Fruit fly (Drosophila melanogaster): ENCODE measurements around the gene CG43703.

- no peak for TF ChIP-seq pan (optimal IDR thresholded peaks at IDR 0.05)
- no peak for TF ChIP-seq CG8478 (optimal IDR thresholded peaks at IDR 0.05)
- no peak for TF ChIP-seq usp (GFP tag; optimal IDR thresholded peaks at IDR 0.05)
- no peak for TF ChIP-seq psq (optimal IDR thresholded peaks at IDR 0.05)
- no peak for TF ChIP-seq EcR (GFP tag; optimal IDR thresholded peaks at IDR 0.05)
Measured at dm6 chr2L:3771109-3772067, 6.1 kb downstream of the CG43703 start, which contains the start of gene bowl.

Data from whole organism.